Fruit fly (Drosophila melanogaster) whole organism, wandering third instar larva: ENCODE data around the gene nsl1.

Experiments
- CrebA ChIP-seq: fragments of 200-800 bp; sonication (Bioruptor generic); optimal IDR thresholded peaks from 2 replicates; lab custom pipeline; 2016; ENCODE audit warnings: missing biosample characterization, mild to moderate bottlenecking, missing genetic modification characterization, borderline replicate concordance
- ey ChIP-seq: fragments of 200-800 bp; sonication (Bioruptor generic); optimal IDR thresholded peaks from 2 replicates; lab custom pipeline; 2016; ENCODE audit warnings: missing biosample characterization, missing genetic modification characterization
- foxo ChIP-seq, 2 experiments: fragments of 200-800 bp; sonication (Bioruptor generic); optimal IDR thresholded peaks; 2 replicates in 1 of 2; 3 replicates in 1 of 2; lab custom pipeline; 2016 to 2017; ENCODE audit warnings: missing biosample characterization in 2 of 2, missing genetic modification characterization in 2 of 2
- lola ChIP-seq: fragments of >200 bp; optimal IDR thresholded peaks from 2 replicates; lab custom pipeline; 2017; ENCODE audit warnings: missing biosample characterization, missing genetic modification characterization
- psq ChIP-seq: fragments of 200-800 bp; sonication (Bioruptor generic); optimal IDR thresholded peaks from 3 replicates; lab custom pipeline; 2017; ENCODE audit warnings: missing biosample characterization, mild to moderate bottlenecking, missing genetic modification characterization, moderate library complexity
- sage ChIP-seq: fragments of 200-800 bp; sonication (Bioruptor generic); optimal IDR thresholded peaks from 2 replicates; lab custom pipeline; 2016; ENCODE audit warnings: missing biosample characterization, mild to moderate bottlenecking, missing genetic modification characterization

DNA sequence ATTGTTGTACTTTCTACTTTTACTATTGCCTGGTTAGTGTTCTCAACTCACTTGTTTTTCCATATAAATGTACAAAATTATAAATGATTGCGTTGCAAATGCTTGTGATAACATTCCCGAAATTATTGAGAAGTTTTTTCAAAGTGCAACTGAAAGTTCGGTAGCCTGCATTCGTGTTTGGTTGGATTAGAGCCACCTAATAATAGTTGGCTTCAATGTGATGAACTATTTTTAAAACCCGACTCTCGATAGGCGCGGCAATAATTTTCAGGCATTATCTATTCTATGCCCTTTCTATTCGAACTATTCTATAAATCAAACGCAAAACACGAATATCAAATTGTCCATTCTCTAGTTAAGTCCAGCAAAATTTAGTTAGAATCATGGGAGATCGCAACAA lies 5.4 kb upstream of the nsl1 start, which contains the start of gene Uros2:
- TF ChIP-seq CrebA (GFP tag; lab: Kevin White, UChicago) (no peak), sage (no peak), lola (GFP tag; lab: Kevin White, UChicago) (no peak), psq (GFP tag; lab: Kevin White, UChicago) (no peak), ey (GFP tag; lab: Kevin White, UChicago) (no peak), foxo (GFP tag; optimal IDR thresholded peaks at IDR 0.05; lab: Kevin White, UChicago) (no peak)
